Fruit fly (Drosophila melanogaster) whole organism, adult: ENCODE measurements around the gene CG17770.

Source experiments
- CG11617 ChIP-seq: fragments of 200-800 bp; sonication (Bioruptor generic); optimal IDR thresholded peaks from 2 replicates; lab custom pipeline; 2017; ENCODE audit warnings: mild to moderate bottlenecking, missing biosample characterization, missing genetic modification reagents, missing genetic modification characterization
- CG12768 ChIP-seq: fragments of 200-800 bp; sonication (Bioruptor generic); optimal IDR thresholded peaks from 2 replicates; lab custom pipeline; 2017; ENCODE audit warnings: missing biosample characterization, missing genetic modification characterization, mild to moderate bottlenecking, moderate library complexity, missing genetic modification reagents
- CG14711 ChIP-seq: fragments of 200-800 bp; sonication (Bioruptor generic); optimal IDR thresholded peaks from 2 replicates; lab custom pipeline; 2018; ENCODE audit warnings: missing biosample characterization, mild to moderate bottlenecking, missing genetic modification characterization, moderate library complexity
- CG1620 ChIP-seq: fragments of 200-800 bp; sonication (Bioruptor generic); optimal IDR thresholded peaks from 2 replicates; lab custom pipeline; 2016; ENCODE audit warnings: missing biosample characterization, missing genetic modification characterization
- CG33017 ChIP-seq: fragments of 200-800 bp; sonication (Bioruptor generic); optimal IDR thresholded peaks from 2 replicates; lab custom pipeline; 2018; ENCODE audit warnings: missing biosample characterization, mild to moderate bottlenecking, missing genetic modification characterization, moderate library complexity
- CG5204 ChIP-seq: fragments of 200-800 bp; sonication (Bioruptor generic); optimal IDR thresholded peaks from 2 replicates; lab custom pipeline; 2016; ENCODE audit warnings: missing biosample characterization, missing genetic modification characterization
- CG7045 ChIP-seq: fragments of 200-800 bp; sonication (Bioruptor generic); optimal IDR thresholded peaks from 2 replicates; lab custom pipeline; 2017; ENCODE audit warnings: missing biosample characterization, mild to moderate bottlenecking, missing genetic modification characterization
- CG7101 ChIP-seq: fragments of 200-800 bp; sonication (Bioruptor generic); optimal IDR thresholded peaks from 2 replicates; lab custom pipeline; 2018; ENCODE audit warnings: missing biosample characterization, mild to moderate bottlenecking, missing genetic modification characterization, moderate library complexity
- Clk ChIP-seq: fragments of 200-800 bp; sonication (Bioruptor generic); optimal IDR thresholded peaks from 2 replicates; lab custom pipeline; 2017; ENCODE audit warnings: missing biosample characterization, missing genetic modification characterization
- Crg-1 ChIP-seq: fragments of 200-800 bp; sonication (Bioruptor generic); optimal IDR thresholded peaks from 2 replicates; lab custom pipeline; 2016; ENCODE audit warnings: missing biosample characterization, missing genetic modification characterization
- Hr96 ChIP-seq: fragments of 200-800 bp; sonication (Bioruptor generic); optimal IDR thresholded peaks from 2 replicates; lab custom pipeline; 2016; ENCODE audit warnings: missing biosample characterization, missing genetic modification characterization
- Mnt ChIP-seq: fragments of 200-800 bp; sonication (Bioruptor generic); optimal IDR thresholded peaks from 2 replicates; lab custom pipeline; 2016; ENCODE audit warnings: missing biosample characterization, mild to moderate bottlenecking, missing genetic modification characterization
- bab1 ChIP-seq: fragments of 200-800 bp; sonication (Bioruptor generic); optimal IDR thresholded peaks from 3 replicates; lab custom pipeline; 2019; ENCODE audit warnings: missing biosample characterization, mild to moderate bottlenecking, missing genetic modification characterization, moderate library complexity
- cic ChIP-seq: fragments of 200-800 bp; sonication (Bioruptor generic); optimal IDR thresholded peaks from 2 replicates; lab custom pipeline; 2017; ENCODE audit warnings: missing biosample characterization, mild to moderate bottlenecking, missing genetic modification characterization, moderate library complexity
- cnc ChIP-seq, 2 experiments: fragments of >200 bp; optimal IDR thresholded peaks; 2 replicates each; lab custom pipeline; 2017
- kay ChIP-seq: fragments of 200-800 bp; sonication (Bioruptor generic); peaks from one replicate; lab custom pipeline; 2016; ENCODE audit warnings: missing biosample characterization, missing genetic modification characterization, borderline replicate concordance
- ovo ChIP-seq: fragments of 200-800 bp; sonication (Bioruptor generic); optimal IDR thresholded peaks from 2 replicates; lab custom pipeline; 2016; ENCODE audit warnings: missing biosample characterization, missing genetic modification characterization
- pad ChIP-seq: fragments of 200-800 bp; sonication (Bioruptor generic); optimal IDR thresholded peaks from 3 replicates; lab custom pipeline; 2017; ENCODE audit warnings: missing biosample characterization, missing genetic modification characterization, mild to moderate bottlenecking, moderate library complexity, missing genetic modification reagents
- tj ChIP-seq: fragments of 200-800 bp; sonication (Bioruptor generic); optimal IDR thresholded peaks from 3 replicates; lab custom pipeline; 2017; ENCODE audit warnings: missing biosample characterization, mild to moderate bottlenecking, missing genetic modification characterization, moderate library complexity
- toe ChIP-seq: fragments of 200-800 bp; sonication (Bioruptor generic); optimal IDR thresholded peaks from 2 replicates; lab custom pipeline; 2016; ENCODE audit warnings: missing biosample characterization, missing genetic modification characterization

Gene CG17770

DNA sequence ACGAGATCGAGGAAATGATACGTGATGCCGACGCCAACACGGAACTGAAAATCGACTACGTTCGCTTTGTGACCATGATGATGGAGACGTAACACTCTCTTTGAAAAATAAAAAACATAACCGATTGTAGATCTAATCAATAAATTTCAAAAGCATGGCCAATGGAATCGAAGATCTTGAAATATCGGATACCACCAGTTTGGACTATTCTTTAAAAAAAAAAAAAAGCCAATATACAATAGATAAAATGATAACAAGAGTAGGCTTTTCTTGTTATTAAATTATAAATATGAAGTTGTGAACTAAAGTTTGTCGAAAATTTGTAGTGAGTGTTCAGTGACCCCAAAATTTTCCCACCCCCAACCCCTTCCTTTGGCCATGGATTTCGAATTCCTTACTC is at the start of gene CG17770, which contains the start of gene Acam:
Gene CG17770, plus strand, starts transcription at position 301 of the 400 bp plus-strand sequence.
Gene Acam, plus strand, starts transcription at position 301 of the 400 bp plus-strand sequence.
- no peak for TF ChIP-seq CG33017 (tag; lab: Kevin White, UChicago)
- TF ChIP-seq kay: no peak
- no peak for TF ChIP-seq tj (GFP tag; lab: Kevin White, UChicago)
- TF ChIP-seq ovo: no peak
- no peak for TF ChIP-seq Crg-1 (GFP tag; lab: Kevin White, UChicago)
- TF ChIP-seq Mnt: no peak
- no peak for TF ChIP-seq CG1620 (GFP tag; lab: Kevin White, UChicago)
- TF ChIP-seq bab1 (GFP tag; lab: Kevin White, UChicago): no peak
- no peak for TF ChIP-seq CG7101 (tag; lab: Kevin White, UChicago)
- no peak for TF ChIP-seq CG14711 (tag; lab: Kevin White, UChicago)
- TF ChIP-seq pad (GFP tag; lab: Kevin White, UChicago): no peak
- TF ChIP-seq CG12768: no peak
- TF ChIP-seq Hr96 (GFP tag; lab: Kevin White, UChicago): no peak
- TF ChIP-seq cnc (optimal IDR thresholded peaks at IDR 0.05; lab: Kevin White, UChicago): no peak
- no peak for TF ChIP-seq toe (GFP tag; lab: Kevin White, UChicago)
- TF ChIP-seq CG7045 (GFP tag; lab: Kevin White, UChicago): no peak
- TF ChIP-seq cic: no peak

DNA sequence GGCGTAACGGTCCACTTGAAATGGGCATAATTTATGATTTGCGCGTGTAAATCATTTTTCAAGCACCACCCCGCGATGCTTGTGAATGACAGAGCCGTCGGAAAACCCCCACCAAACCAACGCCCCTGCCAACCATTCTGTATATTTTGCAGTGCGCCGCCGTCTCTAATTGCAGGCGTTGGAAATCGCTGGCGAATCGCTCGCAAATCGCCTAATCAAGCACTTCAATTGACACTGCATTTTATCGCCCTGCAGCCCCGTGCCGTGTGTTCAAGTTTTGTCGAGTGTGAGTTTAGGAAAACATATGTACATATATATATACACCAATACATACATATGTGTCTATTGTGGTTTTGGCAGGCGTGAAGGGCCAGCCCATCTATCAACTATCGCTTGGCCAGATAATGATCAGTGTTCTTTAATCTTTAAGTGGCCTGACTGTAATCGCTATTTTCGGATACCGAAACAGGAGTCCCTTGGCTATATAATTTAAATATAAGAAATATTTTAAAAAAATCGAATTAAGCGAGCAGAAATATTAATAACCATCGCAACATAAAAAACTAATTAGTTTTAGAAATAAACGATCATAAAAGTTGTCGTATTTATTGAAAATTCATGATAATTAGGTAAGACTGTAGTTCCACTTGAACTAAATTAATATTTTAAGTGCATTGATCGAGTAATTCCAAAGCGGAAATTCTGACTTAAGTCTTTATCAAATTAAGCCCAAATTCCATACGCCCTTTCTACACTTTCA is 49.5 kb upstream of the CG17770 start:
- TF ChIP-seq ovo (no peak), CG11617 (peak; percentile 35), CG14711 (tag; lab: Kevin White, UChicago) (peak; percentile 19), CG7045 (GFP tag; lab: Kevin White, UChicago) (no peak), kay (peak; percentile 13), CG33017 (tag; lab: Kevin White, UChicago) (peak; percentile 55), cic (peak; percentile 29), tj (GFP tag; lab: Kevin White, UChicago) (no peak), CG12768 (no peak), cnc (optimal IDR thresholded peaks at IDR 0.05; lab: Kevin White, UChicago) (no peak), CG5204 (GFP tag; lab: Kevin White, UChicago) (no peak), CG1620 (GFP tag; lab: Kevin White, UChicago) (no peak), Crg-1 (GFP tag; lab: Kevin White, UChicago) (no peak), CG7101 (tag; lab: Kevin White, UChicago) (peak; percentile 62), Clk (no peak)

DNA sequence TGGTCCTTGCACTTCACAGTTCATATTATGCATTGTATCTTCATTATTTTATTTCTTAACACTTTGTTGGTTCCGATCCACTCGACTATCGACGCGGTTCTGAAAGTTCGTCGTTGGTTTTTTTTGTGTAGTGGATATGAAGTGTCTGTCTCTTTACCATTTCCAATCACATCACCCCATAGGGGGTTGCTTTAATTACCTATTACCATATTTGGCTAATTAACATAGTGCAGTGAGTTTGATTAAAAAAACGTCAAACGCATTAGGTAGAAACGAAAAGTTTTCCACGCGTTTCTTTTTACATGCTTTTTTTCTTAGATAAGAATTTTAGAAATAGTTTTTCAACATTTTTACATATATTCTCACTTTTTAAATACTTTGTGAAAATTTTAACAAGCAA is 48.7 kb upstream of the CG17770 start, which contains the start of gene LpR1:
Gene LpR1, minus strand, starts transcription at position 101 of the 400 bp plus-strand sequence.
- TF ChIP-seq ovo (no peak), CG12768 (peak; percentile 23)

DNA sequence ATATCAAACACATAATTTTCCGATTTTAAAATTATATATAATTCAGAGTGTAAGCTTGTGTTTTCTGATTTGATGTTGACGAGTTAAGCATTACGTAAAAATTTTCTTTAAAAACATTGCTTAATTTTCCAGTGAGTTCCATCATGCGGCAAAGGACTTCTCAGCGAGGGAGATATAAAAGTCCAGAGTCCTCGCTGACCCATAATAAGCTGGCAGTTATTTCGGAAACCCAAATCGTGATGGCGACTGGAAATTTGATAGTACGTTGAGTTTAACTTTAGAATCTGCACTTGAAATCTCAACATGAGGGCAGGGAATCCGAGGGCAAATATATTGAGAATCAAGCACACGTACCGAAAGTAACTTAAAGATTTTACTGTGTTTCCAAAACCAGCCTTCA is 36.4 kb upstream of the CG17770 start, which contains the start of the genes CG17197 and CG17198:
Gene CG17197, minus strand, starts transcription at position 101 of the 400 bp plus-strand sequence.
Gene CG17198, minus strand, starts transcription at position 101 of the 400 bp plus-strand sequence.
- TF ChIP-seq Mnt (no peak), cnc (optimal IDR thresholded peaks at IDR 0.05; lab: Kevin White, UChicago) (no peak), CG7101 (tag; lab: Kevin White, UChicago) (no peak), CG7045 (GFP tag; lab: Kevin White, UChicago) (no peak), CG5204 (GFP tag; lab: Kevin White, UChicago) (no peak), Crg-1 (GFP tag; lab: Kevin White, UChicago) (no peak), bab1 (GFP tag; lab: Kevin White, UChicago) (no peak), kay (no peak), tj (GFP tag; lab: Kevin White, UChicago) (no peak)

DNA sequence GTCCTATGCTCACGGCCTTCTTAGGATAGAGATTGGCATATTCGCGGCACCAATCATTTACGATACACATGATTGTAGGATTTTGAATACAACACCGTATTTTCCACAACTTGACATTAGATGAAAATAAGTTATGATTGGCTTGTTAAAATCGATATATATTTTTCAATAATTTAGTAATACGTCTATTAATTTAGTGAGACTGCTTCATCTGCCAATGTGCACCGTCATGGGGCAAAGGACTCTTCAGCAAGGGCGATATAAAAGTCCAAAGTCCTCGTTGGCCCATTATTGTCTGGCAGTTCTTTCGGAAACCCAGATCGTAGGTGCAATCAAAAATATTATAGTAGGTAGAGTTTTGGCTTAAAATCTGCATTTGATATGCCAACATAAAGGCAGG is 35.6 kb upstream of the CG17770 start, which contains the start of gene CG17196:
Gene CG17196, minus strand, starts transcription at position 101 of the 400 bp plus-strand sequence.
- TF ChIP-seq CG12768 (no peak), CG7045 (GFP tag; lab: Kevin White, UChicago) (no peak), ovo (no peak), Crg-1 (GFP tag; lab: Kevin White, UChicago) (no peak), Mnt (no peak), CG1620 (GFP tag; lab: Kevin White, UChicago) (no peak), CG7101 (tag; lab: Kevin White, UChicago) (no peak), Clk (no peak)

DNA sequence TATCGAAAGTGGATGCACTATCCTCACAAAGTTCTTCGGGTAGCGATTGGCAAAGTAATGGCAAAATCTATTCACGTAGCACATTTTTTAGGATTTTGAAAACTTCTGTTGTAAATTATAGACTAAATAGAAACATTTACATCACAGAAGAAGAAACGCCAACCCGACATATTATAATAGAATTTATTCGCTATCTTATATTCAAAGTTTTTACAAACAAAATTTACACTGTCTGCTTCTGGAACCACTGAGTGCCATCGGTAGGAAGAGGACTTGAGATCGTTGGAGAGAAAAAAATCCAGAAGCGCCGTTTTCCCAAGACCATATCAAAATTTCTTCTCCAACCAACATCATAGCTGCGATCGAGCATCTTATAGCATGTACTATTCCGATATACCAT is 34.6 kb upstream of the CG17770 start, which contains the start of gene CG17195:
Gene CG17195, minus strand, starts transcription at position 101 of the 400 bp plus-strand sequence.
- no peak for TF ChIP-seq CG7101 (tag; lab: Kevin White, UChicago)
- no peak for TF ChIP-seq CG1620 (GFP tag; lab: Kevin White, UChicago)
- TF ChIP-seq Hr96 (GFP tag; lab: Kevin White, UChicago): no peak
- no peak for TF ChIP-seq CG7045 (GFP tag; lab: Kevin White, UChicago)
- TF ChIP-seq kay: no peak
- no peak for TF ChIP-seq CG5204 (GFP tag; lab: Kevin White, UChicago)
- no peak for TF ChIP-seq Clk
- no peak for TF ChIP-seq Crg-1 (GFP tag; lab: Kevin White, UChicago)
- TF ChIP-seq cic: no peak
- no peak for TF ChIP-seq Mnt
- no peak for TF ChIP-seq CG14711 (tag; lab: Kevin White, UChicago)
- no peak for TF ChIP-seq CG11617
- no peak for TF ChIP-seq CG33017 (tag; lab: Kevin White, UChicago)
